Worm (Caenorhabditis elegans): ENCODE results near the gene bckd-1A.

Gene bckd-1A

DNA sequence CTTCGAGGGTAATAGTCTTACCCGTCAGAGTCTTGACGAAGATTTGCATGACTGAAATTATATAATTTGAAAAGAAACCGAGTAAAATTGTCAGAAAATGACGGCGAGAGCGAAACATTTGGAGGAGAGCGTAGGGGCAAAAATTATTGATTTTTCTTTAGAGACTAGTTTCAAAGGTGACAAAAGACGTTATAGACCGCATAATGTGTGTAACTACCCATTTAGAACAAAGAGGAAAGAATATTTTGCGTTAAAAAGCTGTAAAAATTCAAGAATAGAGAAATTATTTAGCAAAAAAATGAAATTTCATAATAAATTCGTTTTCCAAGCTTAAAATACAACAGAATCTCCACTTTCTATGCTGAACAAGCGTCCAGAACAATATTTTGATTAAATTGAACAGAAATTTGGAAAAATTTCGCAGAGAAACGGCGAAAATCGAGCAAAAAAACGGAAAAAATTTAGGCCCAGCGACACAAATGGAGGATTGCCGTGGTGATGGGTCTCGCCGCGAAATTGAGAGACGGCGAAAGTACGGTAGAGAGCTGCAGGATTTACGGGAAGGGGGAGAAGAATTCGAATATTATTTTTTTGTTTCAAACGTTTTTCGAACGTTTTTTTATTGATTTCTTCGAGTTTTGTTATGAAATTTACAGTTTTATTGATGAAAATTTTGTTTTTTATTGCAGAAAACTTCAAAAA, 6.3 kb upstream of the bckd-1A start, which contains the start of the genes ubq-2 and frg-1:
TSS of gene ubq-2 (minus strand) at position 51 of the 702 bp plus-strand sequence.
TSS of gene frg-1 (plus strand) at position 690 of the 702 bp plus-strand sequence.
- no peak for TF ChIP-seq unc-62 (GFP tag; optimal IDR thresholded peaks at IDR 0.05)

DNA sequence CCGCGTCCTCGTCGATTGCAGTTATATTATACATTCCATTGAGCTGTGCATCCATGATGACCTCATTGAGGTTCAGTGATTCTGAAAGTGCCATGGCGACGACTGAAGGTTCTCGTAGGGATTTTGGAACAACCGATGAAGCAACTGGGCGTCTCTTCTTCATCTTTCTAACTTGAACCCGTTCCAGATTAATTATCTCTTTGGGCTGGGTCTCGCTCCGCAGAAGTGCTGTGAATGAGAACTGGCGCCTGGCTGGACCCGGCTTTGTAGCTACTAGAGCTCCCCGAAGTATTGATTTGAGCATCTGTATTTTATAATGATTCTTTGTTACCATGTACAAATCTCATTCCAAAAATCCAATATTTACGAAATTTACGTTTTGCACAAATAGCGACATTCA, 5.3 kb upstream of the bckd-1A start, which contains the start of gene ZK1010.2:
TSS of gene ZK1010.2 (minus strand) at position 304 of the 400 bp plus-strand sequence.
- TF ChIP-seq unc-62 (GFP tag; optimal IDR thresholded peaks at IDR 0.05): no peak

DNA sequence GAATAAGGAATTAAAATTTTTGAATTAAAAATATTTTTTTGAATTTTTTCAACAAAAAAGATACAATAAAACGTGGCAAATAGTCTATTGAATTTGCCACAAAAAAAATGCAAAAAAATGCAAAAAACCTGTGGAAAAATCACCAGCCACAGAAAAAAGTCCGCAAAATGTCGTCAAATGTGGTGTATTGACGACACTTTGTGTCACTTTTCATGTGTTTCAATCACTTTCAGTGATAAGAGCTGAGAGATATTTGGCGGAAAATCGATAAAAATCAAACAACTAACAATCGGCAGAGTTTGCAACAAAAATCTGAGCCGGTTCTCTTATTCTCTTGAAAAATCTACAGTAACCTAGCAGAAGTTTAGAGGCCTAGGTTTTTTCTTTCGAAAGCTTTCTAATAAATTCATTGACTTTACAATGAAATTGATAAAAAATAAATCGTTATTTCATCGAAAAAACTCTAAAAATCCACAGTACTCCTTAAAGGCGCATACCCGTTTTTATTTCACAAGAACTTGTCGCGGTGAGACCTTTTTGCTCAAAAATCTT, 394 bp downstream of the bckd-1A start:
- TF ChIP-seq unc-62 (GFP tag; optimal IDR thresholded peaks at IDR 0.05): no peak

DNA sequence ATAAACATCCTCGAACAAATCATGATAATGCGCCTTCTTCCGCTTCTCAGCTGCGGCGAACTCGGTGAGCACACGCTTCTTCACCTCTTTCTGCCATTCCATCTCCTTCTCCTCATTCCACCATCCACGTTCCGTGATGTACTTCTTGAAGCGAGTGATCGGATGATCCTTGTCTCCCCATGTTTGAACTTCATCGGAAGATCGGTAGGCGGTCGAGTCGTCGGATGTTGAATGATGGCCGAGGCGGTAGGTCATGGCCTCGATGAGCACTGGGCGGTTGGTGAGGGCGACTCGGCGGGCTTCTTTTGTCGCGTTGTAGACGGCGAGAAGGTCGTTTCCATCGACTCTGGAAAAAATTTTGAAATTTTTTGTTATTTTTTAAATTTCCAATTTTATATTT, 4.0 kb downstream of the bckd-1A start:
- no peak for TF ChIP-seq unc-62 (GFP tag; optimal IDR thresholded peaks at IDR 0.05)

DNA sequence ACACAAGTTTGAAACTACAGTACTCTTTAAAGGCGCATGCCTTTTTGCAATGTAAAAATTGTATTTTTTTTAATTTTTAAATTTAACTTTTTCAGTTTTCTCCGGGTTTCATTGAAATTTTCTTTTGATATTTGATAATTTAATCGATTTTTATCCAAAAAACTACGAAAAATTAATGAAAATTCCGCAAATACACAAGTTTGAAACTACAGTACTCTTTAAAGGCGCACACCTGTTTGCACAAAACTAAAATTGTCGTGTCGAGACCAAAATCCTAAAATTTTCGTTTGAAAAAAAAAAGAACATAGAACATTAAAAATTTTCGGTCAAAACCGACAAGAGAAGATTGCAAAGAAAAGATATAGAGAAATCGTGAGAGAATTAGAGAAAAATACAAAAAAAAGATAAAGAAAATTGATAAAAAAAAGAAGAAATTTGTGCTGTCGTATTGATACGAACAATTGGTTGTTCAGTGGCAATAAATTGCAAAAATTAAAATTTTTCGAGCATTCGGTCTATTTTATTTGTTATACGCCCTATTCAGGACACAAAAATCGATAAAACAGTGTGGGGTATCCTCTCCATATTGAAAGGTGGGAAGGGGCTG, 4.8 kb downstream of the bckd-1A start:
- no peak for TF ChIP-seq unc-62 (GFP tag; optimal IDR thresholded peaks at IDR 0.05)

DNA sequence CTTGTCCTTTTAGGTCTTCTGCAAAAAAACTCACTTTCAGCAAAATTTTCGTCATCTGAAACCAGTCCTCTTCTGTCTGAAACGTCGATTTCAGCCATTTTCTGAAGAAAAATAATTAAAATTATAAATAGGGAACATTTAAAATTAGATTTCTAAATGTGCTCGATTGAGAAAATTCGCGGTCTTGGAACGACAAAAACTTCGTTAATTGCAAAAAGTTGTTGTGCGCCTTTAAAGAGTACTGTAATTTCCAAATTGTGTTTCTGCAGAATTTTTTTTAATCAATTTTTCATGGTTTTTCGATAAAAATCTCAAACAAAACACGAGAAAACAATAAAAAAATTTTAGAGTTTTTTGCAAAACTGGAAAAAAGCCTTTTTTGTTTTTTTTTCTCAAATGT, 5.4 kb downstream of the bckd-1A start, which contains the start of gene ttm-1:
TSS of gene ttm-1 (minus strand) at position 101 of the 400 bp plus-strand sequence.
- TF ChIP-seq unc-62 (GFP tag; optimal IDR thresholded peaks at IDR 0.05): no peak

DNA sequence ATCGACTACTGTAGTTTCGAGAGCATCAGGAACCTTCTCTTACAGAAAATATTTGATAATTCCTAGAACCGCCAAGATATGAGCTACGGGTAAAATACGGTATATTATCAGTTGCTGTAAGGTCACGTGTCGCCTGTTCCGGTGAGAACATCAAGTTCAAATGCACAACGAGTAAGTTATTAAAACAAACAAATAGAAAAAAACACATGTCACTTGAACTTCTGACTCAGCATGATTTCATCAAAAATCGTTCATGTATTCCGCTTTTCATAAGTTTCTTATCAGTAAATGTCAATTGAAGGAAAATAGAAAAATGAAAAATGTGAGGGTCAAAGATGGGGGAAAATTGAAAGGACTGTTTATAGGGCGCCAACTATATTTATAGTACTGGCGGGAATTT, 11.6 kb downstream of the bckd-1A start:
- TF ChIP-seq unc-62 (GFP tag; optimal IDR thresholded peaks at IDR 0.05): no peak

DNA sequence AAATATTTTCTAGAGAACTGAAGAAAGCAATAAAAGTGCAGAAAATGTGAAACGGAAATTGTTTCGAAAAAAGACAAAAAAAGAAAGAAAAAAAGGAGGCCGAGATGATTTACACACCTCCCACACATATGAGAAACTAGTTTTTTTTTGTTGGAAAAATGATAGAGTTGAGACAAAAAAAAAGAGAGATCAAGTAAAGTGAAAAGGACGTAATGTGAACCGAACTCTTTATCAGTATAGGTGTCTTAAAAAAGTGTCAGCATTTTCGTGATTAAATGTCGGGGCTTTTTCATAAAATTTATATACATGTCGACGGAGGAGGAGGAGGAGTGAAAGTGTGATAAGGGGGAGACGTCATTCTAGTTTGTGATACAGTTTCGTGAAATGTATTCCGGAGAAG, 13.0 kb downstream of the bckd-1A start:
- TF ChIP-seq unc-62 (GFP tag; optimal IDR thresholded peaks at IDR 0.05): no peak

DNA sequence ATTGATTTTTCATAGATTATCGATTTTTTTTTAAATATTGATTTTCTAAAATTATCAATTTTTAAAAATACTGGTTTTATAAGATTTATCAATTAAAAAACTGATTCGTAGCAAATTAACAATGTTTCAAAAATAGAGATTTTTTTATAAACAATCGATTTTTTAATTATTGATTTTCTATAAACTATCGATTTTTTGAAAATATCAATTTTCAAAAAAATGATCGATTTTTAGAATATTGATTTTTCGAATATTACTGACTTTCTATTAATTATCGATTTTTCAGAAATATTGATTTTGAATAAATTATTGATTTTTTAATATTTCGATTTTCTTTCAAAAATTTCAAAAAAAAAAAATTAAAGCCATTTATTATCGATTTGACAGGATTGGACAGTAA, 19.7 kb downstream of the bckd-1A start:
- no peak for TF ChIP-seq unc-62 (GFP tag; optimal IDR thresholded peaks at IDR 0.05)

DNA sequence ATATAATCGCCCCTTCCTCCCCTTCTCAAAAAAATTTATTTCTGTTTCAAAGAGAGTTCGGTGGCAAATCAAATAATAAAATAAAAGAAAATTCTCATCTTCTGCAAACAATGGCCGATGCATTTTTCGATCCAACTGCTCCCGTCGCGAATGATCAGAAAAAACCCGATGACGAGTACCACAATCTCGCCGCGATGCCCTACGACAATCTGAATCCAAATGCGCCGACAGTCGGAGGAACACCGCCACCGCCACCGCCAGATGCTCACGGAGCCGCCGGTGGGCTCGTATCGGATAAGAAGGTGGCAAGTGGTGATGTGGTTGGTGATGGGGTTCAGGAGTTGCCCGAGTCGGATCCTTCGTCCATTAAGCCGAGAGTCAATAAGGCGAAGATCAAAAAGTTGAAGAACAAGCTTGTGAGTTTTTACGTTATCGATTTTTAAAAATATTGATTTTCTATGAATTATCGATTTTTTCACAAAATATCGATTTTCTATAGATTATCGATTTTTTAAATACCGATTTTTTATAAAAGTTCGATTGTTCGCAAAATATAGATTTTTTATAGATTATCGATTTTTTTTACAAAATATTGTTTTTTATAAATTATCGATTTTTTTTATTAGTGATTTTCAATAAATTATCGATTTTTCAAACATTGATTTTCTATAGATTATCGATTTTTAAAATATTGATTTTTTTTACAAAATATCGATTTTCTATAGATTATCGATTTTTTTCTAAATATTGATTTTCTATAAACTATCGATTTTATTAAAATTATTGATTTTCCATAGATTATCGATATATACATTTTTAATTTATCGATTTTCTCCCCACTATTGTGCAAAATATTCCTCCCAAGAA, 20.7 kb downstream of the bckd-1A start, which contains the start of gene Y39E4A.1:
TSS of gene Y39E4A.1 (plus strand) at position 51 of the 867 bp plus-strand sequence.
- no peak for TF ChIP-seq unc-62 (GFP tag; optimal IDR thresholded peaks at IDR 0.05)

DNA sequence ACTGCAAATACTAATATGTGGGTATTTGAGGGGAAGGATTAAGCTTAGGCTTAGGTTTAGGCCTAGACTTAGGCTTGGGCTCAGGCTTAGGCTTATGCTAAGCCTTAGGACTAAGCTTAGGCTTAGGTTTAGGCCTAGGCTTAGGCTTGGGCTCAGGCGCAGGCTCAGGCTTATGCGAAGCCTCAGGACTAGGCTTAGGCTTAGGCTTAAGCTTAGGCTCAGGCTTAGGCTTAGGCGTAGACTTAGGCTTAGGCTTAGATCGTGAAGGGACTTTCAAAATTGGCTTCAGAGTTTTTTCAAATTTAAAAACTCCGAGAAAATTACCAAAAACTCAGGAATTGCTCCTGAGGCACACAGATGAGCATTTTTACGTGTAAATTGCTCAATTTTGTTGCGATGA, 27.2 kb downstream of the bckd-1A start:
- no peak for TF ChIP-seq unc-62 (GFP tag; optimal IDR thresholded peaks at IDR 0.05)

DNA sequence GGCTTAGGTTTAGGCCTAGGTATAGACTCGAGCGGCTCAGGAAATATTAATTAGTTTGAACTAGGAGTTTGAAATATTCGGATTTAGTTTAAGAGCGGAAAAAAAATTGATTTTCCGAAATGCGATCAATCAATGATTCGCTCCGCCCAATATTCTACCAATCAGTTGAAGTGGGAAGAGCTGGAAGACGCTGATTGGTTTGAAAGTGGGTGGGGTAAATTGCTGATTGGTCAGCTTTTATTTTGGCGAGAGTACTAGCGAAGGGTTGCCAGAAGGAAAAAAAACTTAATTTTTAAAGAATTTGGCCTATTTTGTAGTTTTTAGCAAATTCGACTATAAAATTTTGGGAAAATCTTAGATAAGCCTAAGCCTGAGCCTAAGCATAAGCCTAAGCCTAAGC, 28.2 kb downstream of the bckd-1A start:
- no peak for TF ChIP-seq unc-62 (GFP tag; optimal IDR thresholded peaks at IDR 0.05)

DNA sequence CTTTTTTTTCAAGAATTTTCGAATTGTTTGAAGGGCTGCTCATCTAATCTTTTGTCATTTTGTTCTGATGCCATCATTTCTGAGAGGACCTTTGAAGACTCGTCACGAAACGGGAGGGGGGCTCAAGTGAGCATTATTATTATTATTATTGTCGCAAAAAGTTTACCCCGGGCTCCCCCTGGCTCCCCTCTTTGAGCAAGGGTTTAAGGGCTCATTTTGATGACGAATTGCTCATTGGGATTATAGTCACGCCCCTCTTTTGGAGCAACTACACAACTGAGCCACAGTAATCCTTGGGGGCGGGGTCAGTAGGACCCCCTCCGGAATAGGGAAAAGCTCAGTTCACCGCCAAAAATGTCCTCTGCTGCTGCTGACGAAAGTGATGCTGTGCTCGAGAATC, 30.0 kb downstream of the bckd-1A start, which contains the start of gene unc-25:
TSS of gene unc-25 (plus strand) at position 345 of the 400 bp plus-strand sequence.
- no peak for TF ChIP-seq unc-62 (GFP tag; optimal IDR thresholded peaks at IDR 0.05)

DNA sequence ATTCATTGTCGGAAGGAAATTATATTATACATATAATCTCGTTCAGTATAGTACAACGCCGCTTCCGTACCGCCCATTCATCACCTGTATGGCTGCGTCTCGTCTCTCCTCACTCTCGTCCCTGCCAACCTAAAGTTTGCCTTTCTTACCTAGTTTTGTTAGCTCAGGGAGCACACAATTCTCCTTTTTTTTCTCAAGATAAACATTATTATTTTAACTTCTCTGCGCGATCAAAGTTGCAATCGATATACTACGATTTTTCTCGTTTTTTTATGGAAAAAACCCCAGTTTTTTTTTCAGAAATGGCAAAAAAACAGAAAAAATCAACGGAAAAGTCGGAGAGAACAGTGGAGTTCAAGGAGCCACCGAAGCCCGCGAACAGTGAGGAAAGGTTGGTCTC, 37.9 kb downstream of the bckd-1A start, which contains the start of gene epg-3:
TSS of gene epg-3 (plus strand) at position 301 of the 400 bp plus-strand sequence.
- no peak for TF ChIP-seq unc-62 (GFP tag; optimal IDR thresholded peaks at IDR 0.05)

DNA sequence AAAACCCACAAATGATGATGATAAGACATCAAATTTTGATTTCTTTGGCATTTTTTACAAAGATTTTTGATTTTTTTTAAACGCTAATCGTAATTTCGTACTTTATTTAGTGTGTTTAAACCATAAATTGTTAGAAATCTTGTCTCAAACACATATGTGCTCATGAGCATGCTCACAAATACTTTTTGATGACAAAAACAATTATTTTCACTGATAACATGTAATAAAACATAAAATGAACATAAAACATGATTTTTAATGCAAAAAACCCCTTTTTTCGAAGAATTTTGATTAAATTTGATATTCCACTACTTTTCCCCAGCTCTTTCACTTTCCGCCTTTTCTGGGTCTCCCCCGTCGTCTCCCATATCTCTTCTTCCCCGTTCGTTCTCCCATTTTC, 39.5 kb downstream of the bckd-1A start:
- no peak for TF ChIP-seq unc-62 (GFP tag; optimal IDR thresholded peaks at IDR 0.05)

Measured in whole organism, dauer.